Worm (Caenorhabditis elegans): ENCODE results near the gene F58F12.1.

Gene F58F12.1

ce11 chrII:6346551-6347079 is 36.8 kb upstream of the F58F12.1 start (continued):
- TF ChIP-seq elt-3 (tag; optimal IDR thresholded peaks at IDR 0.05), result peak in 1 of 3 experiments; percentile 38
- TF ChIP-seq pqm-1 (tag; optimal IDR thresholded peaks at IDR 0.05), result peak; percentile 38
- peak; percentile 85 for TF ChIP-seq nhr-25 (tag; optimal IDR thresholded peaks at IDR 0.05)
- peak; percentile 74 for TF ChIP-seq lsy-12 (tag; optimal IDR thresholded peaks at IDR 0.05)
- TF ChIP-seq ama-1 (optimal IDR thresholded peaks at IDR 0.05), result peak; percentile 97
- peak; percentile 61 for TF ChIP-seq elt-2 (tag; optimal IDR thresholded peaks at IDR 0.05)
- no peak for TF ChIP-seq nhr-11 (tag; optimal IDR thresholded peaks at IDR 0.05)
- TF ChIP-seq nhr-67 (tag; optimal IDR thresholded peaks at IDR 0.05), result no peak
- no peak for TF ChIP-seq nhr-77 (tag; optimal IDR thresholded peaks at IDR 0.05)
- TF ChIP-seq aly-2 (tag; optimal IDR thresholded peaks at IDR 0.05), result no peak

- TF ChIP-seq nhr-43 (tag; optimal IDR thresholded peaks at IDR 0.05; ENCODE audit: poor library complexity, severe bottlenecking) (peak; percentile 63), mdl-1 (tag; optimal IDR thresholded peaks at IDR 0.05) (peak; percentile 10), lin-39 (tag; optimal IDR thresholded peaks at IDR 0.05) (peak; percentile 40), ceh-82 (tag; optimal IDR thresholded peaks at IDR 0.05) (no peak), nhr-77 (tag; optimal IDR thresholded peaks at IDR 0.05) (no peak), eor-1 (tag; optimal IDR thresholded peaks at IDR 0.05) (no peak), nhr-28 (tag; optimal IDR thresholded peaks at IDR 0.05) (no peak), ceh-28 (tag; optimal IDR thresholded peaks at IDR 0.05) (peak; percentile 74), nhr-23 (tag; optimal IDR thresholded peaks at IDR 0.05) (peak; percentile 9), lin-15B (tag; optimal IDR thresholded peaks at IDR 0.05) (peak; percentile 30), nfya-1 (tag; optimal IDR thresholded peaks at IDR 0.05; ENCODE audit: insufficient read depth) (peak; percentile 73), ama-1 (optimal IDR thresholded peaks at IDR 0.05) (peak; percentile 98), ZK546.5 (tag; optimal IDR thresholded peaks at IDR 0.05) (no peak), ztf-4 (tag; optimal IDR thresholded peaks at IDR 0.05) (no peak), egl-27 (tag; optimal IDR thresholded peaks at IDR 0.05) (no peak), lsy-12 (tag; optimal IDR thresholded peaks at IDR 0.05) (peak; percentile 60), snpc-4 (tag; optimal IDR thresholded peaks at IDR 0.05) (peak; percentile 4), jun-1 (tag; optimal IDR thresholded peaks at IDR 0.05) (peak; percentile 70), nhr-25 (tag; optimal IDR thresholded peaks at IDR 0.05) (peak; percentile 83), pha-4 (tag; optimal IDR thresholded peaks at IDR 0.05) (peak; percentile 71), egl-5 (tag; optimal IDR thresholded peaks at IDR 0.05) (peak; percentile 29)
Measured at ce11 chrII:6347341-6348118, 35.9 kb upstream of the F58F12.1 start, which contains the start of gene lgg-1. Gene lgg-1, minus strand, starts transcription at chrII:6347719.

- TF ChIP-seq skn-1 (tag; optimal IDR thresholded peaks at IDR 0.05) (peak; percentile 89), lin-39 (tag; optimal IDR thresholded peaks at IDR 0.05) (peak; percentile 92), nhr-11 (tag; optimal IDR thresholded peaks at IDR 0.05) (peak; percentile 81), pqm-1 (tag; optimal IDR thresholded peaks at IDR 0.05) (peak; percentile 75), elt-1 (tag; optimal IDR thresholded peaks at IDR 0.05) (peak; percentile 74), hmg-11 (tag; optimal IDR thresholded peaks at IDR 0.05) (peak; percentile 94), mdl-1 (tag; optimal IDR thresholded peaks at IDR 0.05) (peak; percentile 66), unc-62 (GFP tag; optimal IDR thresholded peaks at IDR 0.05) (peak; percentile 71), elt-2 (tag; optimal IDR thresholded peaks at IDR 0.05) (peak; percentile 87), ceh-82 (tag; optimal IDR thresholded peaks at IDR 0.05) (no peak), lin-15B (tag; optimal IDR thresholded peaks at IDR 0.05) (peak; percentile 83), nhr-77 (tag; optimal IDR thresholded peaks at IDR 0.05) (peak; percentile 18), ceh-16 (tag; optimal IDR thresholded peaks at IDR 0.05) (no peak), fkh-10 (GFP tag; optimal IDR thresholded peaks at IDR 0.05) (peak; percentile 53), jun-1 (tag; optimal IDR thresholded peaks at IDR 0.05) (peak; percentile 94), ama-1 (optimal IDR thresholded peaks at IDR 0.05) (peak; percentile 98), ceh-28 (tag; optimal IDR thresholded peaks at IDR 0.05) (peak; percentile 74), unc-39 (tag; optimal IDR thresholded peaks at IDR 0.05) (no peak), nhr-25 (tag; optimal IDR thresholded peaks at IDR 0.05) (peak; percentile 98), eor-1 (tag; optimal IDR thresholded peaks at IDR 0.05) (no peak), R02D3.7 (tag; optimal IDR thresholded peaks at IDR 0.05) (peak; percentile 55), nhr-23 (tag; optimal IDR thresholded peaks at IDR 0.05) (peak; percentile 93), elt-3 (tag; optimal IDR thresholded peaks at IDR 0.05) (no peak), ztf-4 (tag; optimal IDR thresholded peaks at IDR 0.05) (no peak), lsy-12 (tag; optimal IDR thresholded peaks at IDR 0.05) (peak; percentile 79), egl-5 (tag; optimal IDR thresholded peaks at IDR 0.05) (peak; percentile 79), nhr-43 (tag; optimal IDR thresholded peaks at IDR 0.05; ENCODE audit: poor library complexity, severe bottlenecking) (peak; percentile 85), fos-1 (tag; optimal IDR thresholded peaks at IDR 0.05) (no peak), pha-4 (tag; optimal IDR thresholded peaks at IDR 0.05) (peak; percentile 94), egl-27 (tag; optimal IDR thresholded peaks at IDR 0.05) (peak; percentile 50), zag-1 (tag; optimal IDR thresholded peaks at IDR 0.05) (no peak), tbx-2 (tag; optimal IDR thresholded peaks at IDR 0.05) (peak; percentile 62), nfya-1 (tag; optimal IDR thresholded peaks at IDR 0.05; ENCODE audit: insufficient read depth) (peak; percentile 94), ZK546.5 (tag; optimal IDR thresholded peaks at IDR 0.05) (no peak)
Measured at ce11 chrII:6348360-6348759, 35.1 kb upstream of the F58F12.1 start.
